Worm (Caenorhabditis elegans): Measurements from ENCODE around the gene F13A2.2.

DNA sequence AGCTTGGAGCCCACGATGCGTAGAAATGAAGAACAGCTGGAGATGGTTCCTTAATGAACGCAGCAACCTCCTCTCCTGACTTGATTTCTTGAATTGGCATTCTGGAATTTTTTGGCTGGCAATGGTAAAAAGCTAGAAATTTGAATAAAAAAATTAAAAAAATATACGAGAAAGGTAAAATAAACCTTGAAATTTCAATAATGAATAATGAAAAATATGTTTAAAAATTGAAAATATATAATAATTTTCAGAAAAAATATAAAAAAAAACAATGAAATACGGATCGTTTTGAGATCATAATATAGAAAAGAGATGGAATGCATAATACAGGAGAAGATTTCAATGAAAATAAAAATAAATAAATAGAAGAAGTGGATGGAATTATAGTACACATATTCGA, 43.2 kb downstream of the F13A2.2 start, which contains the start of gene glrx-3:
- TF ChIP-seq lin-13 (GFP tag; optimal IDR thresholded peaks at IDR 0.05) (no peak), dpl-1 (GFP tag; optimal IDR thresholded peaks at IDR 0.05) (no peak), sup-37 (GFP tag; optimal IDR thresholded peaks at IDR 0.05) (no peak), ztf-4 (tag; optimal IDR thresholded peaks at IDR 0.05) (no peak), sptf-1 (tag; optimal IDR thresholded peaks at IDR 0.05) (no peak), zag-1 (tag; optimal IDR thresholded peaks at IDR 0.05) (no peak), mep-1 (tag; optimal IDR thresholded peaks at IDR 0.05) (no peak), swsn-7 (tag; optimal IDR thresholded peaks at IDR 0.05) (no peak), C34B4.2 (tag; optimal IDR thresholded peaks at IDR 0.05) (no peak), nhr-20 (tag; optimal IDR thresholded peaks at IDR 0.05) (no peak), pag-3 (tag; optimal IDR thresholded peaks at IDR 0.05; ENCODE audit: borderline replicate concordance, insufficient read depth) (no peak)
